Fruit fly (Drosophila melanogaster): ENCODE data around the gene Plap.

The Plap gene

DNA sequence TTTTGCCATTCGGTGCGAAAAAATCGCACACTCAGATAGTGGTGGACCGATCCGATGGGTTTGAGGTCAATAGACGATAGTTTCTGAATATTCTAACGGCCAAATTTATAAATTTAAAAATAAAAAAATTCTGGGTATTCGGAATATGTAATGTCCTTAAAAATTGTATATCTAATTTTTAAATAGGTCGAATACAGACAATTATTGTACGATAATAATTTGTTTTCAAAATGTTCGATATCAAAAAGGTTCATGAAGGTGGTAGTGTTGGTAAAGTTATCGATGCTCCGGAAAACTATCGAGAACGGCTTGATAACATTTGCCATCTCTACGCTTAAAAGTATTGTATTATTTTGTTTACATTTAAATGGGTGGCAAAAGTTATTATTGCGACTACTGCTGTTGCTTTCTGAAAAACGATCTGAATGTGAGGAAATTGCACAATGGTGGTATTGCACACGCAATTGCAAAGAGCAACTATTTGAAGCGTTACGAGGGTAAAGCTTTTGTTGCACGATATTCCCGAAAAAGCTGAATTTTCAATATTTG, at the start of gene Plap, which contains the start of gene CG31922:
TSS of gene Plap (minus strand) at position 499 of the 549 bp plus-strand sequence.
TSS of gene CG31922 (plus strand) at position 315 of the 549 bp plus-strand sequence.
- no peak for TF ChIP-seq usp (GFP tag; optimal IDR thresholded peaks at IDR 0.05)
- no peak for TF ChIP-seq EcR (GFP tag; optimal IDR thresholded peaks at IDR 0.05)
- no peak for TF ChIP-seq pan (optimal IDR thresholded peaks at IDR 0.05)
- TF ChIP-seq CG8478 (optimal IDR thresholded peaks at IDR 0.05) = no peak

DNA sequence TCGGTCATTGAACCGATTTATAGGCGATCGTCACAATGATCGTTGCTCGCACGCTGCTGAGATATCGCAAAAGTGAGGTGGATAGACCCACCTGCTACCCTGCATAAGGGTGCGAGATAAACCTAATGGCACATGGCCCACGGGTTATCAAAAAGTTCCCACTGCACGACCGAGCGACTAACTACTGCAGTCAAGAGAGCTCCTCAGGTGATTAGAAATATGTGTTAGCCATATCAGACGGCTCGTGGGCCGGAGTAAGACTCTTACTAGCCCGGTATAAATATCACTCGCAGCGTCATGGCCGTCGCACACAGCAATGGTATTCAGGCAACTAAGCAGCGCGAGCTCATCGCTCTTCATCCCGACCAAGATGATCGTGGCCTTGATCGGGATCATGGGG, 48.8 kb upstream of the Plap start, which contains the start of gene CG42329:
TSS of gene CG42329 (plus strand) at position 301 of the 400 bp plus-strand sequence.
- no peak for TF ChIP-seq psq (optimal IDR thresholded peaks at IDR 0.05)
- no peak for TF ChIP-seq Dll (optimal IDR thresholded peaks at IDR 0.05)
- TF ChIP-seq CG8478 (optimal IDR thresholded peaks at IDR 0.05) = no peak

DNA sequence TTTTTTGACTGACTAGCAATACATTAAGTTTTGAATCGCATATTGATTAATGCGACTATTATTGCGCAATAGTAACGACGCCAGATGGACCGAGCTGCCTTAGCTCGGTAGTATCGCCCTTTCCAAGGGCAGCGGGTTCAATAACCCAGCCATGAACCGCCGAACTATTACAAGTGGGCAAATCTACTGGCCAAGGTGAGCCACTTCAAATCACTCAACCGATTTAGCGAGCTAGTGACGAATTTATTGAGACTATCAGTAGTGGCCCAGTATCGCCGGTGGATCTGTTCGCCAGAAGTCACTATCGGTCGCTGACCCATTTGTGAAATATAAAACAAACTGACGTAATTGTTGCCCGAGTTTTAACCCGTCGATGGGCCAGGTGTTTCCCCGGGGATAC, 48.3 kb upstream of the Plap start:
- no peak for TF ChIP-seq Dll (optimal IDR thresholded peaks at IDR 0.05)
- no peak for TF ChIP-seq EcR (GFP tag; optimal IDR thresholded peaks at IDR 0.05)

DNA sequence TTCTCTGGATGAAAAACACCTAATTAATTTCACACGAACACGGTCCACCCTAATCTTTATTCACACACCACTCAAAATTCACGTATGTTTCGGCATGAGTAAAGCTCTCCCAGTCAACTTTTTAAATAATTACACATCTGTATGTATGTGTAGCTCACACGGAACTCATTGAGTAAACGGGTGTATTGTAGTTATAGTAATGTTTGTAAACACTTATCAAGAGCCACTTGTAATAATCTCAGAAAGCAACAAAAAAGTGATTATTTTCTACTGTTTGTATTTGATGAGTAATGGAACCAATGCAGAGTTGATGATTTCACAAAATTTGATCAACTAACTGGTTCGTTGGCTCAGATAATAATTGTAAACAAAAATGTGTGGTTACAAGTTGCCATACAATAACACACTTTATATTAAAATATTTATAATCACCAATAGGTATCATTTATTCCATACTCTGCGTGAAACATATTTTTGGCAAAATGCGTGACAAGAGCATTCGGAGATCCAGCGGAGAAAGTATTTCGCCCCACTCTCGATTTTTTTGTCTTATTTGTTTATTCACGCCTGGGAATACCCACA, 47.8 kb upstream of the Plap start:
- TF ChIP-seq psq (optimal IDR thresholded peaks at IDR 0.05) = no peak
- no peak for TF ChIP-seq Dll (optimal IDR thresholded peaks at IDR 0.05)
- peak; percentile 62 for TF ChIP-seq pan (optimal IDR thresholded peaks at IDR 0.05)

DNA sequence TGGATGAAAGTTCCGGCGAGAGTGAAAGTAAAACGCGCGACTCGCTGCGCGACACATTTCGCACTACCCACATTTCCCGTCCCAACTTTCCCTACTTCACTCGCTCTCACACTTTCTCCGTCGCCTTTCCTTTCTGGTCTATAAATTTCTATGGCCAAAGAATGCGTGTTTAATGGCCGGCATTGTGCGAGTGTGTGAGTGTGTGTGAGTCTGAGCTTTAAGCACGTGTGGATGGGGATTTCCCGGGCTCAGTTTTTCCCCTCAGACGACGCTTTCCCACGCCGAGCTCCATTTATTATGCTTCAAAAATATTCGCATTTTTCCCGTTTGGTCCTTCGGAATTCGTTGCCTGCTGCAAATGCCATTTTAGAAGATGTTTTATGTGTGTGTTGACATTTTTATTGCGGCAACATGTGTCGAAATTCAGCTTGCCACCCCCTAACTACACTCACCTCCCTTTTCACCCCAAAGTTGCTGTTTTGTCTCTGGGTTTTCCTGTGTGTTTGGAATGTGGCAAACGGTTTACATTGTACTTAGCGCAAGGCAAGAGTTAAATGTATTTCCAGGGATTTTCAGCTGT, 47.0 kb upstream of the Plap start:
- TF ChIP-seq CG8478 (optimal IDR thresholded peaks at IDR 0.05) (no peak), usp (GFP tag; optimal IDR thresholded peaks at IDR 0.05) (no peak), EcR (GFP tag; optimal IDR thresholded peaks at IDR 0.05) (no peak), pan (optimal IDR thresholded peaks at IDR 0.05) (no peak), Dll (optimal IDR thresholded peaks at IDR 0.05) (no peak), psq (optimal IDR thresholded peaks at IDR 0.05) (no peak)

DNA sequence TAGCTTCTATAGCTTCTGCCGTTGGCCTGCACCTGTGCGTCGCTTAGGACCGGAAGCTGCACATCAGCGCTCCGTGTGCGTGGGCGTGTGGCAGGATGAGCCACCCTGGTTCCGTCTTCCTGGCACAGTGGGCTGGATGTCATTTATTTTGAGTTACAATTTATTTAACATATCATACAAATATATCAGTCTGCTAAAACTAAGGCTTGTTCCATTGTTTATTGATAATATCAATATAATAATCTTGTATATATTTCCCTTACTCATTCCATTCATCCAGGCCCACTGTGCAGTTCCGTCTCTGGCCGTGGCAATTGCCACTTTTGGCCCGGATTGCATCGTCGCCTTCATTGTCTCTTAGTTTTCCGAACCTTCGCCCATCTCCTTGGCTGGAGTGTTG, 44.3 kb upstream of the Plap start:
- TF ChIP-seq CG8478 (optimal IDR thresholded peaks at IDR 0.05) (no peak), pan (optimal IDR thresholded peaks at IDR 0.05) (no peak), EcR (GFP tag; optimal IDR thresholded peaks at IDR 0.05) (no peak), psq (optimal IDR thresholded peaks at IDR 0.05) (no peak), usp (GFP tag; optimal IDR thresholded peaks at IDR 0.05) (no peak), Dll (optimal IDR thresholded peaks at IDR 0.05) (no peak)

DNA sequence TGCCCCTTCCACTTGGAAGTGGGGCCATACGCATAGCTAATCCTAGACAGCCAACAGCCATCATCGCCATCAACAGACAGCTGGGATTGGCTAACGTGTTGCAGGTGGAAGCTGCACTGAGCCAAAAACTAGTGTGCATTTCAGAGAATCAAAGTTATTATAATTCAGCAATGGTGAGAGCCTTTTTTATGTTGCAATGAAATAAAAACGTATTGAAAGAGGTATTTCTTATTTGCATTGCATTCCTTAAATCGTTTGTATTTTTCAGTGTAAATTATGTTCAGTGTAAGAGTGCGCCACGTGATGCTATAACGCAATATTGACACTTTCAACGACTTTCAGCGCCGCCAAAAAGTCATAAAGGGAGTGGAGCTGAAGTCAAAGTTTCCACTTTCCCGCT, 43.4 kb upstream of the Plap start:
- no peak for TF ChIP-seq EcR (GFP tag; optimal IDR thresholded peaks at IDR 0.05)
- TF ChIP-seq Dll (optimal IDR thresholded peaks at IDR 0.05) = no peak
- no peak for TF ChIP-seq pan (optimal IDR thresholded peaks at IDR 0.05)

DNA sequence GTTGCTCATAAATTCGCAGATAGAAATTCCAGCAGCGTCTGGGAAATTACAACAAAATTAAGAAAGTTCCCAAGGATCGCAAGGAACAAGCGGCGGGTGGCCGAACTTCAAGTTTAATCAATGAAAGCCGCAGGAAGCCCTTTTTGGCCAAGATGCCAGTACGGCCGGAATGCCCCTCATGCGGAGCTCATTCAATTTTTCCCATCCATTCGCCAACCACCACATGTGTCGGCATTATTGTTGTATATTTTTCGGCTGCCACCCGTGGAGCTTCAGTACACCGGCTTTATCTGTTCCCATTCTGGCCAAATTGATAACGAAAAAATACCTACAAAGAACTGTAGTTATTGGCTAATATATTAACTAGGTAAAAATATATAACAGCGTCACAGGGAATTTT, 41.4 kb upstream of the Plap start:
- no peak for TF ChIP-seq usp (GFP tag; optimal IDR thresholded peaks at IDR 0.05)

DNA sequence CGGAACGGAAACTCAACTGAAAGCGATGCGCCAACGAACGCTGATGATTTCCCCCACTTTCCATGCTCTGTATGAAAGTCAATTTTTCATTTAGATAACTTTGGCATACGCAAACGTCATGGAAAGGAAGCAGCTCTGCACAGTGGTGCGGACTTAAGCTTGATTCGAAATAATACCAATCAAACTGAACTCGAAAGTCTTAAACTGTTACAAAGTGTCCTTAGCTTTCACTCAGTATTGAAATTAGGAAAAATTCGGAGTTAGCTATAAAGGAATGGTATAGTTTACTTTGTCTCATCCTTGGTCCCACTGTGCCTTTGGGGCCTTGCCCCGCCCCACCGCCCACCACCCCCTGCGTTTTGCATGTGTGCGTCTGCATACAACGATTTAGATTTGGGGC, 37.3 kb upstream of the Plap start:
- no peak for TF ChIP-seq CG8478 (optimal IDR thresholded peaks at IDR 0.05)
- no peak for TF ChIP-seq psq (optimal IDR thresholded peaks at IDR 0.05)
- no peak for TF ChIP-seq usp (GFP tag; optimal IDR thresholded peaks at IDR 0.05)
- no peak for TF ChIP-seq pan (optimal IDR thresholded peaks at IDR 0.05)
- no peak for TF ChIP-seq Dll (optimal IDR thresholded peaks at IDR 0.05)

DNA sequence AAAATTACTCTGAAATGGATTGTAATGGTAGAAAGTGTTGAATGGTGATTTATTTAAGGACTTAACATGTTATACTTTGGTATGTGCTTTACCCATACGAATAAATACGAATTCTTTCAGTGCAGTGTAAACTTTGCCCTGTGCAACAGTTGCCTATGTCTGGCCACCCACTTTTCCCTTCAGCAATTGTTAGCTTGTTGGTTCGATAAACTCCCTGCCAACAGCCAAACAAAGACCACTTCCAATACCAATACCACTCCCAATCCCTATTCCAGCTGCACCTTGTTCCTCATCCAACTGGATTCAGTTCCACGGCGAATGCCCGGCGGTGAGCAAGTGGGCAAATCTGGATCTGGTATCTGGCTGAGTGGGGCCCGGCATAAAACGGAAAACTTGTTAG, 33.8 kb upstream of the Plap start, which contains the start of gene CG14342:
TSS of gene CG14342 (plus strand) at position 301 of the 400 bp plus-strand sequence.
- TF ChIP-seq usp (GFP tag; optimal IDR thresholded peaks at IDR 0.05) = no peak
- TF ChIP-seq psq (optimal IDR thresholded peaks at IDR 0.05) = no peak
- no peak for TF ChIP-seq Dll (optimal IDR thresholded peaks at IDR 0.05)
- TF ChIP-seq pan (optimal IDR thresholded peaks at IDR 0.05) = no peak
- TF ChIP-seq EcR (GFP tag; optimal IDR thresholded peaks at IDR 0.05) = no peak
- TF ChIP-seq CG8478 (optimal IDR thresholded peaks at IDR 0.05) = no peak

DNA sequence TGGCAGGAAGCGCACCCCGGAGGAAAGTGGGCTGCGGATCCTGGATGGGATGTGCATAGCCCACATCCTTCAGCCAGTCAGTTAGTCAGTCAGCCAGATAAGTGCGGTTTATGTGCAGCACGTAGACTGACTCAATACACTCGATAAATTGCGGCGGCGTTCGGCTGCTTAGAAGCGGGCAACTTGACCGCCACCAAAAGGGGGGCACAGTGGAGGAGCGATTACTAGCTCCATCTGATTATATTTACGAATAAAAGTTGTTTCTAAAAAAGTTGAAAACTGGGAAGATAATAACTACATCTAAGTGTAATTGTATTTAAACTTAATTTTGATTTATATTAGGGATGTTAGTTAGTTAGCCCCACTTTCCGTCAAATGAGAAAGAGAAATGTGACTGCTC, 32.3 kb upstream of the Plap start:
- TF ChIP-seq usp (GFP tag; optimal IDR thresholded peaks at IDR 0.05) = no peak
- TF ChIP-seq CG8478 (optimal IDR thresholded peaks at IDR 0.05) = no peak
- no peak for TF ChIP-seq Dll (optimal IDR thresholded peaks at IDR 0.05)
- no peak for TF ChIP-seq pan (optimal IDR thresholded peaks at IDR 0.05)
- TF ChIP-seq psq (optimal IDR thresholded peaks at IDR 0.05) = no peak
- TF ChIP-seq EcR (GFP tag; optimal IDR thresholded peaks at IDR 0.05) = no peak

DNA sequence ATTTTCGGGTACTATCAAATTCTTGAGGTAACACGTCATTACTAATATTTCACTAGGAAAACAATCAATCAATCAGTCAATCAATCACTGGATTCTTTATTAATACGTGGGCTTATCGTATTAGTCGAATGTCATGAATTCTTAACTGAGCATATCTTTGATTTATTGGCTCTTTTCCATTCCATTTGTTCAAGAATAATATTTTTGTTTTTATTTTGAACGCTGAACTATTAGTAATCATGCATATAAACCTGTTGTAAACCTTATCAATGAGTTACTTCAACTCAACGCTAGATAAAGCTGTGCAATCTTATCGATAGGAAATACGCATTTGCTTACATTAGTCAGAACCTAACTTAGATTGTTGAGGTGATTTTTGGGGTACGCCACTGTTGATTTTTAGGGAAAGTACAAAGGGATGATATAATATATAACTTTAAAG, 31.3 kb upstream of the Plap start:
- no peak for TF ChIP-seq pan (optimal IDR thresholded peaks at IDR 0.05)
- TF ChIP-seq EcR (GFP tag; optimal IDR thresholded peaks at IDR 0.05) = no peak
- no peak for TF ChIP-seq Dll (optimal IDR thresholded peaks at IDR 0.05)
- no peak for TF ChIP-seq psq (optimal IDR thresholded peaks at IDR 0.05)
- TF ChIP-seq CG8478 (optimal IDR thresholded peaks at IDR 0.05) = no peak

DNA sequence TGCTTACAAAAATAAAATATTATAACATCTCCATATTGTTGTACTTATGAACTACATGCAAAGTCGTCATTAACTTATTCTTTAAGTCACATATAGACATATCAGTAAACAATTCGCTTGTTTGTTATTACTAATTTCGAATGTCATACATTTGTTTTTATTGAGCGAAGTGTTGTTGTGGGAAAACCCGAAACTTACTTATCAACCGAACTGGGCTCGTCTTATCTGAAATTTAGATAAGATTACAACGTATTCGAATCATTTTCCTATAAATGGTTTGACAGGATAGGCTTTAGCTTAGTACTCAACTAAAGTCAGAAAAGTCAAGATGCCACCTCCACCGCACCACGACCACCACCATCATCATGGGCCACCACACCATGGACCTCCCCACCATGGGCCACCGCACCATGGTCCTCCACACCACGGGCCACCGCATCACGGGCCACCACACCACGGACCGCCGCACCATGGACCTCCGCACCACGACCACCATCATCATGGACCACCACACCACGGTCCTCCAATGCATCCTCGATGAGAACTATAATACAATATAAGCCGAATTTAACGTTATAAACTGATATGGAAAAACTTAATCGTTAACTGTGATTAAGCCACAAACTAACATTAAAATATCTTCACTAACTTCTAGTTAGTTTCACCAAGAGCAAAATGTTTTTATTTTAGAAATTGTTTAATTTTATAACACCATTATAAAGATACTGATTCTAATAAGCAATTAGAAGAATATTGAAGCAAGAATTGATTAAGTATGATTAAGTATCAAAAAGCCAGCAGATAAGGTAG, 30.0 kb upstream of the Plap start, which contains the start of the genes CG43349 and CG5011:
TSS of gene CG43349 (plus strand) at position 294 of the 810 bp plus-strand sequence.
TSS of gene CG5011 (plus strand) at position 760 of the 810 bp plus-strand sequence.
- no peak for TF ChIP-seq Dll (optimal IDR thresholded peaks at IDR 0.05)
- no peak for TF ChIP-seq usp (GFP tag; optimal IDR thresholded peaks at IDR 0.05)
- TF ChIP-seq pan (optimal IDR thresholded peaks at IDR 0.05) = no peak
- TF ChIP-seq CG8478 (optimal IDR thresholded peaks at IDR 0.05) = no peak
- TF ChIP-seq EcR (GFP tag; optimal IDR thresholded peaks at IDR 0.05) = no peak
- TF ChIP-seq psq (optimal IDR thresholded peaks at IDR 0.05) = no peak
